Worm (Caenorhabditis elegans) whole organism, L1 larva: ENCODE results near the gene F44E2.7.

Experiments
- C16A3.4 ChIP-seq: fragments of 150-350 bp; optimal IDR thresholded peaks from 2 replicates; lab custom pipeline; 2014; ENCODE audit warnings: missing biosample characterization, missing genetic modification characterization
- C34B4.2 ChIP-seq: sonication (generic microtip); optimal IDR thresholded peaks from 2 replicates; lab custom pipeline; 2017; ENCODE audit warnings: mild to moderate bottlenecking, missing genetic modification characterization, missing compliant biosample characterization
- F16B12.6 ChIP-seq: fragments of 150-350 bp; optimal IDR thresholded peaks from 2 replicates; lab custom pipeline; 2014; ENCODE audit warnings: missing biosample characterization, missing genetic modification characterization
- aly-2 ChIP-seq: fragments of 150-350 bp; optimal IDR thresholded peaks from 2 replicates; lab custom pipeline; 2014; ENCODE audit warnings: missing biosample characterization, missing genetic modification characterization
- ama-1 ChIP-seq: fragments of 150-350 bp; optimal IDR thresholded peaks from 2 replicates; lab custom pipeline; 2014
- blmp-1 ChIP-seq: fragments of 150-350 bp; optimal IDR thresholded peaks from 2 replicates; lab custom pipeline; 2014; ENCODE audit warnings: missing biosample characterization, missing genetic modification characterization
- ceh-8 ChIP-seq: fragments of 200-800 bp; sonication (Bioruptor generic); optimal IDR thresholded peaks from 2 replicates; lab custom pipeline; 2018; ENCODE audit warnings: mild to moderate bottlenecking, missing genetic modification characterization, moderate library complexity, missing compliant biosample characterization
- ceh-82 ChIP-seq, 3 experiments: fragments of 150-350 bp in 1 of 3; sonication (generic microtip) in 2 of 3; optimal IDR thresholded peaks; 2 replicates each; lab custom pipeline; 2014 to 2017; ENCODE audit warnings: missing biosample characterization in 3 of 3, missing genetic modification characterization in 3 of 3
- ceh-88 ChIP-seq: fragments of 200-800 bp; sonication (Bioruptor generic); IDR thresholded peaks from 2 replicates; pipeline ENCODE4 v1.3.6; 2022; ENCODE audit warnings: missing genetic modification characterization, missing compliant biosample characterization
- efl-1 ChIP-seq, 4 experiments: fragments of 150-350 bp; optimal IDR thresholded peaks in 3 of 4; peaks in 1 of 4; 1 replicate in 1 of 4; 2 replicates in 3 of 4; lab custom pipeline; 2014; ENCODE audit warnings: missing biosample characterization in 2 of 4, missing genetic modification characterization in 2 of 4, missing genetic modification reagents in 2 of 4
- efl-3 ChIP-seq: fragments of 200-800 bp; sonication (Bioruptor generic); optimal IDR thresholded peaks from 2 replicates; lab custom pipeline; 2018; ENCODE audit warnings: mild to moderate bottlenecking, missing genetic modification characterization, missing compliant biosample characterization
- egl-27 ChIP-seq, 2 experiments: fragments of 150-350 bp in 1 of 2; sonication (generic microtip); optimal IDR thresholded peaks; 3 replicates each; lab custom pipeline; 2017 to 2018; ENCODE audit warnings: missing biosample characterization in 2 of 2, missing genetic modification characterization in 2 of 2, missing genetic modification reagents in 2 of 2
- elt-3 ChIP-seq, 6 experiments: fragments of 150-350 bp in 1 of 6; sonication (generic microtip); optimal IDR thresholded peaks; 2 replicates each; lab custom pipeline; 2017 to 2018; ENCODE audit warnings: missing biosample characterization in 6 of 6, missing genetic modification characterization in 6 of 6, inconsistent platforms in 1 of 6
- fos-1 ChIP-seq: fragments of 150-350 bp; optimal IDR thresholded peaks from 2 replicates; lab custom pipeline; 2014; ENCODE audit warnings: missing biosample characterization, missing genetic modification characterization
- grh-1 ChIP-seq: fragments of 200-800 bp; sonication (Bioruptor generic); IDR thresholded peaks from 2 replicates; pipeline ENCODE4 v1.3.6; 2022; ENCODE audit warnings: missing genetic modification reagents, missing genetic modification characterization, missing compliant biosample characterization
- jun-1 ChIP-seq: fragments of 150-350 bp; optimal IDR thresholded peaks from 2 replicates; lab custom pipeline; 2014; ENCODE audit warnings: missing biosample characterization, missing genetic modification reagents, missing genetic modification characterization
- lin-14 ChIP-seq: fragments of 200-800 bp; sonication (Bioruptor generic); optimal IDR thresholded peaks from 2 replicates; lab custom pipeline; 2018; ENCODE audit warnings: mild to moderate bottlenecking, missing genetic modification characterization, moderate library complexity, missing compliant biosample characterization
- lin-35 ChIP-seq, 2 experiments: fragments of 150-350 bp; optimal IDR thresholded peaks; 2 replicates each; lab custom pipeline; 2014; ENCODE audit warnings: missing biosample characterization in 2 of 2, missing genetic modification characterization in 2 of 2, missing genetic modification reagents in 2 of 2
- lsy-2 ChIP-seq, 2 experiments: fragments of 150-350 bp; optimal IDR thresholded peaks; 2 replicates each; lab custom pipeline; 2014; ENCODE audit warnings: missing biosample characterization in 2 of 2, missing genetic modification characterization in 2 of 2
- mdl-1 ChIP-seq, 2 experiments: fragments of 150-350 bp; optimal IDR thresholded peaks; 2 replicates each; lab custom pipeline; 2014 to 2017; ENCODE audit warnings: missing biosample characterization in 2 of 2, missing genetic modification characterization in 2 of 2, inconsistent platforms in 1 of 2
- mef-2 ChIP-seq: fragments of 150-350 bp; optimal IDR thresholded peaks from 2 replicates; lab custom pipeline; 2014; ENCODE audit warnings: missing biosample characterization, missing genetic modification characterization
- mep-1 ChIP-seq: fragments of 150-350 bp; optimal IDR thresholded peaks from 2 replicates; lab custom pipeline; 2014; ENCODE audit warnings: missing biosample characterization, missing genetic modification characterization
- nhr-12 ChIP-seq: sonication (generic microtip); optimal IDR thresholded peaks from 2 replicates; lab custom pipeline; 2017; ENCODE audit warnings: missing biosample characterization, missing genetic modification characterization
- nhr-20 ChIP-seq: sonication (generic microtip); optimal IDR thresholded peaks from 2 replicates; lab custom pipeline; 2016; ENCODE audit warnings: mild to moderate bottlenecking, missing genetic modification characterization, missing compliant biosample characterization
- nhr-237 ChIP-seq: fragments of 150-350 bp; optimal IDR thresholded peaks from 2 replicates; lab custom pipeline; 2014; ENCODE audit warnings: missing biosample characterization, missing genetic modification characterization
- nhr-71 ChIP-seq: sonication (generic microtip); optimal IDR thresholded peaks from 2 replicates; lab custom pipeline; 2016; ENCODE audit warnings: mild to moderate bottlenecking, missing genetic modification characterization, moderate library complexity, missing compliant biosample characterization
- nhr-76 ChIP-seq: sonication (generic microtip); optimal IDR thresholded peaks from 2 replicates; lab custom pipeline; 2017; ENCODE audit warnings: missing biosample characterization, missing genetic modification characterization
- nhr-85 ChIP-seq: sonication (generic microtip); peaks from one replicate; lab custom pipeline; 2016; ENCODE audit warnings: missing genetic modification characterization, inconsistent platforms, missing compliant biosample characterization
- pag-3 ChIP-seq: sonication (generic microtip); optimal IDR thresholded peaks from 2 replicates; lab custom pipeline; 2017; ENCODE audit warnings: missing genetic modification characterization, mild to moderate bottlenecking, missing compliant biosample characterization, antibody characterized with exemption, borderline replicate concordance; ENCODE audit not compliant: insufficient read depth
- pax-3 ChIP-seq: fragments of 200-800 bp; sonication (Bioruptor generic); optimal IDR thresholded peaks from 2 replicates; lab custom pipeline; 2018; ENCODE audit warnings: mild to moderate bottlenecking, missing genetic modification characterization, moderate library complexity, missing compliant biosample characterization
- rnt-1 ChIP-seq: sonication (generic microtip); optimal IDR thresholded peaks from 2 replicates; lab custom pipeline; 2016; ENCODE audit warnings: mild to moderate bottlenecking, missing genetic modification characterization, moderate library complexity, missing compliant biosample characterization
- skn-1 ChIP-seq: fragments of 150-350 bp; optimal IDR thresholded peaks from 2 replicates; lab custom pipeline; 2014; ENCODE audit warnings: missing biosample characterization, missing genetic modification characterization
- snu-23 ChIP-seq: sonication (generic microtip); optimal IDR thresholded peaks from 2 replicates; lab custom pipeline; 2016; ENCODE audit warnings: missing genetic modification characterization, missing compliant biosample characterization
- sup-37 ChIP-seq: fragments of 200-800 bp; sonication (Bioruptor generic); optimal IDR thresholded peaks from 2 replicates; lab custom pipeline; 2018; ENCODE audit warnings: mild to moderate bottlenecking, missing genetic modification characterization, missing compliant biosample characterization
- swsn-7 ChIP-seq: sonication (generic microtip); optimal IDR thresholded peaks from 2 replicates; lab custom pipeline; 2016; ENCODE audit warnings: missing genetic modification characterization, missing compliant biosample characterization
- tbx-2 ChIP-seq: sonication (generic microtip); optimal IDR thresholded peaks from 2 replicates; lab custom pipeline; 2016; ENCODE audit warnings: missing genetic modification characterization, missing compliant biosample characterization
- unc-130 ChIP-seq: fragments of 150-350 bp; optimal IDR thresholded peaks from 2 replicates; lab custom pipeline; 2017; ENCODE audit warnings: missing biosample characterization, missing genetic modification characterization, inconsistent platforms
- unc-98 ChIP-seq: fragments of 200-800 bp; sonication (Bioruptor generic); IDR thresholded peaks from 2 replicates; pipeline ENCODE4 v1.3.6; 2022; ENCODE audit warnings: missing genetic modification characterization, missing compliant biosample characterization
- vab-15 ChIP-seq: sonication (generic microtip); optimal IDR thresholded peaks from 2 replicates; lab custom pipeline; 2017; ENCODE audit warnings: missing genotype, mild to moderate bottlenecking, missing genetic modification characterization, missing compliant biosample characterization
- xbp-1 ChIP-seq: sonication (generic microtip); optimal IDR thresholded peaks from 2 replicates; lab custom pipeline; 2016; ENCODE audit warnings: missing genetic modification characterization, missing compliant biosample characterization
- ztf-11 ChIP-seq, 2 experiments: sonication (generic microtip); optimal IDR thresholded peaks; 2 replicates each; lab custom pipeline; 2016 to 2017; ENCODE audit warnings: missing genetic modification characterization in 2 of 2, missing biosample characterization in 1 of 2, missing compliant biosample characterization in 1 of 2

F44E2.7 gene

DNA sequence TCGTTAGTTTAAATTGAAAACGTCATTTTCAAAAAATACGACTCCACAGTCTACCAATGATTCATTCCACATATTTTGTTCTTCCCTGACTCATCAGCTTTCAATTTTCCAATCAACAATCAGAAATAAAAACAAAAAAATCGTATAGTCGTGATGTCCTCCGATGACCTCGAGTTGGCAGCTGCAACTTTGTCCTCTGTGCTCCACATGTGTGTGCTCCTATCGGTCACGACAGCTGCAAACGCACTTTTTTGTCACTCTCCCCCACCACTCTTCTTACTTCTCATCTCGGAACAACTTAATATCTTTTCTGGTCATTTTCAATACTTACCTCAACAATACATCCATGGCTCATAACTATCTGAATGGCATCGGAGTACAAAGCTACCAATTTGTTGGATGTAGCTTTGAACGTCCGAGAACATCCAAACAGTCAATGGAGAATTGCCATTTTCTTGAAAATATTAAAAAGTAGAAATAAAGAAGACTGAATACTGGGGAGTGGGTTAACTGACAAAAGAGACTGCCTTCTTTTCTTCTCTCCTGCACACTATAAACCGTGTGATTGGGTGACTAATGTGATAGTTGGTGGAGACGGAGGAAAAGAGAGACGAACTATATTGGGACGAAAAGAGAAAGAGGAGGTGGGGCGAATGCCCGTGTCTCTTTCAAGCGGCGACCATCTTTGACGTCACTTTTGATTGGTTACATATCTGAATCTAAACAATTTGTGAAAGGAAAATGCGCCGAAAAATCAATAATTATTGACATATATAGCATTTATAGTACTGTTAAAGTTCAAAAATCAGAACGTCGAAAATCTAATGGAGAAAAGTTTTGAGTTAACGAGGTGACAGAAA is 18.9 kb upstream of the F44E2.7 start:
- TF ChIP-seq lin-35 (GFP tag; optimal IDR thresholded peaks at IDR 0.05; lab: Kevin White, UChicago) (peak in 1 of 2 experiments; percentile 61), nhr-76 (no peak), elt-3 (tag; optimal IDR thresholded peaks at IDR 0.05; lab: Kevin White, UChicago) (peak in 1 of 6 experiments; percentile 75), F16B12.6 (no peak), xbp-1 (tag; lab: Kevin White, UChicago) (peak; percentile 10), blmp-1 (peak; percentile 91), mdl-1 (tag; optimal IDR thresholded peaks at IDR 0.05; lab: Kevin White, UChicago) (peak in 1 of 2 experiments; percentile 45), nhr-12 (no peak), nhr-20 (tag; lab: Kevin White, UChicago) (peak; percentile 62), vab-15 (tag; lab: Kevin White, UChicago) (peak; percentile 5), C16A3.4 (tag; lab: Kevin White, UChicago) (peak; percentile 4), jun-1 (tag; lab: Kevin White, UChicago) (peak; percentile 10), aly-2 (tag; lab: Kevin White, UChicago) (no peak), nhr-85 (tag; lab: Kevin White, UChicago) (peak; percentile 81), lin-14 (GFP tag; lab: Kevin White, UChicago) (peak; percentile 49), unc-130 (tag; lab: Kevin White, UChicago) (peak; percentile 2), nhr-71 (tag; lab: Kevin White, UChicago) (peak; percentile 16), rnt-1 (tag; lab: Kevin White, UChicago) (peak; percentile 44), skn-1 (tag; lab: Kevin White, UChicago) (peak; percentile 8), C34B4.2 (tag; lab: Kevin White, UChicago) (no peak), ama-1 (lab: Kevin White, UChicago) (peak; percentile 80), swsn-7 (no peak), efl-1 (optimal IDR thresholded peaks at IDR 0.05; lab: Kevin White, UChicago) (no peak), efl-1 (GFP tag; optimal IDR thresholded peaks at IDR 0.05 in 1 of 2; lab: Kevin White, UChicago) (peak in 1 of 2 experiments; percentile 73), lsy-2 (tag; optimal IDR thresholded peaks at IDR 0.05; lab: Kevin White, UChicago) (peak; percentile 6 to 13), mep-1 (tag; lab: Kevin White, UChicago) (peak; percentile 33)

DNA sequence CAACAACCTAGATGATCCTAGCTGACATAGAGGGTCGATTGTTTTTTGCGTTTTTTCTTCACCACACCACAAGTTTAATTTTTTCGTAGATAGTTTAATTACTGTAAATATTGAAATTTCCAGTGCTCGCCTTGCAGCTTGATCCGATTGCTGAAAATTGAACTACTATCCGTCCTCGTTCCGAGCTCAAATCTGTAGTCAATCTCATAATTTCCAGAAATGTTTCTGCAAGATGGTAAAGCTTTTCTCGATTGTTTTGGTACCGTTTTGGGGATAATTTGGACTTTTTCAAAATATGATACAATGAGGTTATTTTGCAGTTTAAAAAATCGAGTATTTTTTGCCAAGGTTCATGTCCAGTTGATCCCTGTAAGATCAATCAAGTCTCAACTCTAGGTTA is 17.8 kb upstream of the F44E2.7 start:
- TF ChIP-seq skn-1 (tag; lab: Kevin White, UChicago) (no peak), efl-1 (optimal IDR thresholded peaks at IDR 0.05; lab: Kevin White, UChicago) (no peak), efl-1 (GFP tag; optimal IDR thresholded peaks at IDR 0.05 in 1 of 2; lab: Kevin White, UChicago) (peak in 1 of 2 experiments; percentile 63), fos-1 (no peak), F16B12.6 (no peak), C16A3.4 (tag; lab: Kevin White, UChicago) (no peak)

DNA sequence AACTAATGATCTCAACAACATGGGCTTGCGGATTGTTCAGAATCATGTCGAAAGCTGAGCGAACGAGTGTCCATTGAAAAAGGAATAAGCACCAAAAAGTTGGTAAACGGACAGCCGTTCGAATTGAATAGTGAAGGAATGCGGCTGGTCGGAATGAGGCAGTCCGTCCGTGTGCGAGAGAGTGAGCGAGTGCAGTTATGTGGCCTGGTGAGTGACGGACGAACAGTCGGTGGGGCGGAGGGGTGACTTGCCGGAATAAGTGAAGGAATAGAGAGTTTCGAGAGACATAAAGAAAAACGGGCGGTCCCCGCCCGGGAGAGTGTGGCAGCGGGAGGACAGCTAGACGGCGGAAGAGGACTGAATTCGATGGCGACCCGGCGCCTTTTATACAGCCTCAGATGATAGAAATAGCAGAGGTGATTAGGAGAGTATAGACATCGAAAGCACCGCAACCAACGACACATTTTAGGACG is 17.1 kb upstream of the F44E2.7 start:
- TF ChIP-seq egl-27 (tag; optimal IDR thresholded peaks at IDR 0.05; lab: Kevin White, UChicago) (no peak), unc-98 (GFP tag; lab: Robert Waterston, UW) (peak; percentile 48; the same call in 1 of the 2 replicates), sup-37 (peak; percentile 62), lin-35 (GFP tag; optimal IDR thresholded peaks at IDR 0.05; lab: Kevin White, UChicago) (peak; percentile 57 to 63), nhr-71 (tag; lab: Kevin White, UChicago) (peak; percentile 93), aly-2 (tag; lab: Kevin White, UChicago) (no peak), nhr-20 (tag; lab: Kevin White, UChicago) (peak; percentile 94), tbx-2 (tag; lab: Kevin White, UChicago) (peak; percentile 68), nhr-76 (no peak), lin-14 (GFP tag; lab: Kevin White, UChicago) (peak; percentile 94), blmp-1 (peak; percentile 29), nhr-237 (no peak), unc-130 (tag; lab: Kevin White, UChicago) (peak; percentile 59), ama-1 (lab: Kevin White, UChicago) (peak; percentile 96), snu-23 (GFP tag; lab: Kevin White, UChicago) (peak; percentile 94), F16B12.6 (peak; percentile 18), pag-3 (peak; percentile 79), mef-2 (no peak), nhr-85 (tag; lab: Kevin White, UChicago) (peak; percentile 74), ztf-11 (tag; optimal IDR thresholded peaks at IDR 0.05; lab: Kevin White, UChicago) (peak in 1 of 2 experiments; percentile 36), mep-1 (tag; lab: Kevin White, UChicago) (peak; percentile 48), ceh-82 (tag; optimal IDR thresholded peaks at IDR 0.05; lab: Kevin White, UChicago) (peak in 2 of 3 experiments; percentile 34 to 61), jun-1 (tag; lab: Kevin White, UChicago) (peak; percentile 22), elt-3 (tag; optimal IDR thresholded peaks at IDR 0.05; lab: Kevin White, UChicago) (peak in 3 of 6 experiments; percentile 6 to 29 (median 19)), skn-1 (tag; lab: Kevin White, UChicago) (peak; percentile 55), pax-3 (no peak), lsy-2 (tag; optimal IDR thresholded peaks at IDR 0.05; lab: Kevin White, UChicago) (peak; percentile 59 to 66), grh-1 (peak; percentile 69), ceh-88 (GFP tag; lab: Robert Waterston, UW) (peak; percentile 54; the same call in 1 of the 2 replicates), ceh-8 (GFP tag; lab: Kevin White, UChicago) (peak; percentile 55), xbp-1 (tag; lab: Kevin White, UChicago) (peak; percentile 67), efl-3 (GFP tag; lab: Kevin White, UChicago) (no peak)
